Worm (Caenorhabditis elegans) whole organism, young adult: ENCODE measurements around the gene clec-245.

ENCODE experiments used
- C06A6.2 ChIP-seq: fragments of 200-800 bp; sonication (Bioruptor generic); conservative IDR thresholded peaks from 2 replicates; pipeline ENCODE4 v1.3.6; 2022; ENCODE audit warnings: missing genetic modification characterization, missing compliant biosample characterization
- F37B4.10 ChIP-seq: fragments of 200-800 bp; sonication (Bioruptor generic); IDR thresholded peaks from 2 replicates; pipeline ENCODE4 v1.3.6; 2022; ENCODE audit warnings: missing genetic modification characterization, missing compliant biosample characterization
- F52B5.7 ChIP-seq: sonication (generic microtip); optimal IDR thresholded peaks from 2 replicates; lab custom pipeline; 2016; ENCODE audit warnings: mild to moderate bottlenecking, missing genetic modification characterization, missing compliant biosample characterization
- K12H6.12 ChIP-seq: fragments of 200-800 bp; sonication (Bioruptor generic); optimal IDR thresholded peaks from 2 replicates; lab custom pipeline; 2018; ENCODE audit warnings: mild to moderate bottlenecking, missing genetic modification characterization, missing compliant biosample characterization
- Y56A3A.18 ChIP-seq: fragments of 200-800 bp; sonication (Bioruptor generic); IDR thresholded peaks from 2 replicates; pipeline ENCODE4 v1.3.6; 2022; ENCODE audit warnings: missing genetic modification reagents, missing genetic modification characterization, missing compliant biosample characterization
- hlh-26 ChIP-seq: fragments of 200-800 bp; sonication (Bioruptor generic); conservative IDR thresholded peaks from 2 replicates; pipeline ENCODE4 v1.3.6; 2022; ENCODE audit warnings: missing genetic modification reagents, missing genetic modification characterization, missing compliant biosample characterization
- nhr-179 ChIP-seq: sonication (generic microtip); optimal IDR thresholded peaks from 2 replicates; lab custom pipeline; 2016; ENCODE audit warnings: mild to moderate bottlenecking, missing genetic modification characterization, missing compliant biosample characterization
- pha-4 ChIP-seq: fragments of 150-350 bp; sonication (generic microtip); optimal IDR thresholded peaks from 2 replicates; lab custom pipeline; 2014; ENCODE audit warnings: missing biosample characterization, missing genetic modification reagents, missing genetic modification characterization
- snpc-4 ChIP-seq, 5 experiments: fragments of 150-350 bp in 1 of 5; sonication (generic microtip) in 4 of 5; optimal IDR thresholded peaks; 2 replicates each; lab custom pipeline; 2014 to 2018; ENCODE audit warnings: missing genetic modification characterization in 5 of 5, missing biosample characterization in 3 of 5, antibody characterized with exemption in 2 of 5, mild to moderate bottlenecking in 2 of 5, missing compliant biosample characterization in 2 of 5, missing genotype in 2 of 5, moderate library complexity in 2 of 5, missing genetic modification reagents in 1 of 5
- unc-62 ChIP-seq: fragments of 150-350 bp; optimal IDR thresholded peaks from 2 replicates; lab custom pipeline; 2014; ENCODE audit warnings: missing biosample characterization, missing genetic modification reagents, missing genetic modification characterization

DNA sequence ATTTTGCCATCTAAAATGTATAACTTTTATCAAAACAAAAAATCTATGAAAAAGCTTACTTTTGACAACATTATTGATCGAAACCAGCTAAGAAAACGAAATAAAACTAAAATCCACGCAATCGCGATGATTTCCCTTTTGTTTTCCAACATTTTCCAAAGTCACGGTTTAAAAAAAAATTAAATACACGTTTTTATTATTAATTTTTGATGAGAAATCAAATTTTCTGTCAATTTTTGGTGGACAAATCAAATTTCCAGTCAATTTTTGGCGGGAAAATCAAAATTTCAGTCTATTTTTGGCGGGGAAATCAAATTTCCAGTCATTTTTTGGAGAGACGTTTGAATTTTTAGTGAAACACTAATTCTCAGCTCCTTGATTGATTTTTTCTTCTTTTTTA, 23.5 kb downstream of the clec-245 start, which contains the start of gene C14A6.5:
- TF ChIP-seq Y56A3A.18 (GFP tag; lab: Robert Waterston, UW) (no peak), unc-62 (GFP tag; lab: Kevin White, UChicago) (no peak), F37B4.10 (GFP tag; lab: Robert Waterston, UW) (no peak), K12H6.12 (tag; lab: Kevin White, UChicago) (no peak), snpc-4 (GFP tag; optimal IDR thresholded peaks at IDR 0.05; lab: Kevin White, UChicago) (no peak), snpc-4 (tag; optimal IDR thresholded peaks at IDR 0.05; lab: Kevin White, UChicago) (no peak), F52B5.7 (tag; lab: Kevin White, UChicago) (no peak), hlh-26 (no peak), pha-4 (tag; lab: Kevin White, UChicago) (no peak), nhr-179 (tag; lab: Kevin White, UChicago) (no peak), C06A6.2 (GFP tag; lab: Robert Waterston, UW) (no peak)
